Worm (Caenorhabditis elegans) whole organism, late embryonic: ENCODE data around the gene W02C12.2.

Experiments
- C08G9.2 ChIP-seq: sonication (generic microtip); optimal IDR thresholded peaks from 2 replicates; lab custom pipeline; 2016; ENCODE audit warnings: mild to moderate bottlenecking, missing genetic modification characterization, moderate library complexity, missing compliant biosample characterization
- C38D4.7 ChIP-seq: fragments of 200-800 bp; sonication (Bioruptor generic); optimal IDR thresholded peaks from 2 replicates; lab custom pipeline; 2018; ENCODE audit warnings: mild to moderate bottlenecking, missing genetic modification characterization, moderate library complexity, missing compliant biosample characterization
- F13H6.1 ChIP-seq: sonication (generic microtip); optimal IDR thresholded peaks from 2 replicates; lab custom pipeline; 2016; ENCODE audit warnings: missing genetic modification characterization, missing compliant biosample characterization
- K02D7.2 ChIP-seq: sonication (generic microtip); optimal IDR thresholded peaks from 2 replicates; lab custom pipeline; 2017; ENCODE audit warnings: mild to moderate bottlenecking, missing genetic modification characterization, missing compliant biosample characterization
- T23F11.4 ChIP-seq: fragments of 200-800 bp; sonication (Bioruptor generic); optimal IDR thresholded peaks from 2 replicates; lab custom pipeline; 2018; ENCODE audit warnings: mild to moderate bottlenecking, missing genetic modification characterization, missing compliant biosample characterization
- Y22D7AL.16 ChIP-seq: sonication (generic microtip); optimal IDR thresholded peaks from 2 replicates; lab custom pipeline; 2016; ENCODE audit warnings: missing genetic modification characterization, missing compliant biosample characterization
- ama-1 ChIP-seq: fragments of 150-350 bp; optimal IDR thresholded peaks from 2 replicates; lab custom pipeline; 2014
- ceh-14 ChIP-seq: sonication (generic microtip); optimal IDR thresholded peaks from 2 replicates; lab custom pipeline; 2016; ENCODE audit warnings: missing genotype, missing genetic modification characterization, missing compliant biosample characterization
- ceh-18 ChIP-seq: sonication (generic microtip); optimal IDR thresholded peaks from 2 replicates; lab custom pipeline; 2016; ENCODE audit warnings: missing genetic modification characterization, missing compliant biosample characterization
- ceh-2 ChIP-seq: sonication (generic microtip); optimal IDR thresholded peaks from 2 replicates; lab custom pipeline; 2016; ENCODE audit warnings: missing genotype, missing genetic modification characterization, missing compliant biosample characterization
- ceh-22 ChIP-seq: sonication (generic microtip); optimal IDR thresholded peaks from 2 replicates; lab custom pipeline; 2017; ENCODE audit warnings: missing biosample characterization, missing genetic modification characterization
- ceh-24 ChIP-seq: sonication (generic microtip); optimal IDR thresholded peaks from 2 replicates; lab custom pipeline; 2016; ENCODE audit warnings: mild to moderate bottlenecking, missing genetic modification characterization, missing compliant biosample characterization
- ceh-31 ChIP-seq: sonication (generic microtip); optimal IDR thresholded peaks from 2 replicates; lab custom pipeline; 2016; ENCODE audit warnings: missing genetic modification characterization, missing compliant biosample characterization
- ceh-6 ChIP-seq: fragments of 200-800 bp; sonication (Bioruptor generic); optimal IDR thresholded peaks from 2 replicates; lab custom pipeline; 2018; ENCODE audit warnings: mild to moderate bottlenecking, missing genetic modification characterization, missing compliant biosample characterization
- che-1 ChIP-seq: sonication (generic microtip); optimal IDR thresholded peaks from 2 replicates; lab custom pipeline; 2016; ENCODE audit warnings: mild to moderate bottlenecking, missing genetic modification characterization, missing compliant biosample characterization
- elt-4 ChIP-seq: sonication (generic microtip); optimal IDR thresholded peaks from 2 replicates; lab custom pipeline; 2016; ENCODE audit warnings: missing genetic modification characterization, missing compliant biosample characterization
- ets-4 ChIP-seq: sonication (generic microtip); optimal IDR thresholded peaks from 2 replicates; lab custom pipeline; 2016; ENCODE audit warnings: missing genetic modification characterization, missing compliant biosample characterization
- eyg-1 ChIP-seq: sonication (generic microtip); optimal IDR thresholded peaks from 2 replicates; lab custom pipeline; 2016; ENCODE audit warnings: missing genotype, missing genetic modification characterization, missing compliant biosample characterization
- fax-1 ChIP-seq: sonication (generic microtip); optimal IDR thresholded peaks from 2 replicates; lab custom pipeline; 2016; ENCODE audit warnings: missing genotype, missing genetic modification characterization, missing compliant biosample characterization
- fkh-10 ChIP-seq: fragments of 150-350 bp; optimal IDR thresholded peaks from 2 replicates; lab custom pipeline; 2014; ENCODE audit warnings: missing biosample characterization, missing genetic modification reagents, missing genetic modification characterization
- gmeb-2 ChIP-seq: sonication (generic microtip); optimal IDR thresholded peaks from 2 replicates; lab custom pipeline; 2016; ENCODE audit warnings: missing genetic modification characterization, inconsistent platforms, missing compliant biosample characterization
- hlh-13 ChIP-seq: fragments of 200-800 bp; sonication (Bioruptor generic); optimal IDR thresholded peaks from 2 replicates; lab custom pipeline; 2018; ENCODE audit warnings: mild to moderate bottlenecking, missing genetic modification characterization, missing compliant biosample characterization
- hlh-15 ChIP-seq: sonication (generic microtip); optimal IDR thresholded peaks from 2 replicates; lab custom pipeline; 2016; ENCODE audit warnings: missing genetic modification characterization, missing compliant biosample characterization
- hlh-6 ChIP-seq: sonication (generic microtip); optimal IDR thresholded peaks from 2 replicates; lab custom pipeline; 2016; ENCODE audit warnings: missing genotype, missing genetic modification characterization, missing compliant biosample characterization
- hlh-8 ChIP-seq: sonication (generic microtip); optimal IDR thresholded peaks from 2 replicates; lab custom pipeline; 2016; ENCODE audit warnings: missing genotype, missing genetic modification characterization, missing compliant biosample characterization
- lin-11 ChIP-seq: fragments of 200-800 bp; sonication (Bioruptor generic); optimal IDR thresholded peaks from 2 replicates; lab custom pipeline; 2018; ENCODE audit warnings: mild to moderate bottlenecking, missing genetic modification characterization, missing compliant biosample characterization
- nhr-232 ChIP-seq: sonication (generic microtip); optimal IDR thresholded peaks from 2 replicates; lab custom pipeline; 2016; ENCODE audit warnings: missing genetic modification characterization, missing compliant biosample characterization
- npax-4 ChIP-seq: sonication (generic microtip); optimal IDR thresholded peaks from 2 replicates; lab custom pipeline; 2016; ENCODE audit warnings: missing genetic modification characterization, missing compliant biosample characterization
- odd-2 ChIP-seq: sonication (generic microtip); optimal IDR thresholded peaks from 2 replicates; lab custom pipeline; 2017; ENCODE audit warnings: antibody characterized with exemption, mild to moderate bottlenecking, missing genetic modification characterization, missing compliant biosample characterization
- pag-3 ChIP-seq: sonication (generic microtip); optimal IDR thresholded peaks from 2 replicates; lab custom pipeline; 2016; ENCODE audit warnings: missing compliant biosample characterization, missing genetic modification characterization, borderline replicate concordance
- pat-9 ChIP-seq: fragments of 200-800 bp; sonication (Bioruptor generic); optimal IDR thresholded peaks from 2 replicates; lab custom pipeline; 2018; ENCODE audit warnings: mild to moderate bottlenecking, missing genetic modification characterization, moderate library complexity, missing compliant biosample characterization
- pax-1 ChIP-seq: fragments of 150-350 bp; optimal IDR thresholded peaks from 2 replicates; lab custom pipeline; 2014; ENCODE audit warnings: missing biosample characterization, missing genetic modification characterization
- pqm-1 ChIP-seq: sonication (generic microtip); optimal IDR thresholded peaks from 2 replicates; lab custom pipeline; 2016; ENCODE audit warnings: missing genetic modification characterization, missing compliant biosample characterization
- rnt-1 ChIP-seq: sonication (generic microtip); optimal IDR thresholded peaks from 2 replicates; lab custom pipeline; 2016; ENCODE audit warnings: missing genetic modification characterization, missing compliant biosample characterization
- sdc-2 ChIP-seq: sonication (generic microtip); optimal IDR thresholded peaks from 2 replicates; lab custom pipeline; 2016; ENCODE audit warnings: missing genotype, missing genetic modification characterization, missing compliant biosample characterization
- sox-2 ChIP-seq: fragments of 200-800 bp; sonication (Bioruptor generic); IDR thresholded peaks from 2 replicates; pipeline ENCODE4 v1.3.6; 2022; ENCODE audit warnings: missing genetic modification reagents, missing genetic modification characterization, missing compliant biosample characterization
- syd-9 ChIP-seq: sonication (generic microtip); optimal IDR thresholded peaks from 2 replicates; lab custom pipeline; 2016; ENCODE audit warnings: mild to moderate bottlenecking, missing genetic modification characterization, moderate library complexity, missing compliant biosample characterization
- tbx-7 ChIP-seq: sonication (generic microtip); optimal IDR thresholded peaks from 2 replicates; lab custom pipeline; 2016; ENCODE audit warnings: missing genotype, missing genetic modification characterization, missing compliant biosample characterization
- ttx-3 ChIP-seq: sonication (generic microtip); optimal IDR thresholded peaks from 2 replicates; lab custom pipeline; 2016; ENCODE audit warnings: missing genetic modification reagents, missing genetic modification characterization, missing compliant biosample characterization
- unc-3 ChIP-seq, 2 experiments: fragments of 200-800 bp in 1 of 2; sonication (Bioruptor generic) in 1 of 2; sonication (generic microtip) in 1 of 2; conservative IDR thresholded peaks in 1 of 2; optimal IDR thresholded peaks in 1 of 2; 2 replicates each; pipeline versions ENCODE4 v1.3.6 to Lab custom; 2016 to 2022; ENCODE audit warnings: missing compliant biosample characterization in 2 of 2, missing genetic modification characterization in 2 of 2, missing genetic modification reagents in 1 of 2
- unc-55 ChIP-seq: sonication (generic microtip); optimal IDR thresholded peaks from 2 replicates; lab custom pipeline; 2017; ENCODE audit warnings: missing biosample characterization, missing genetic modification reagents, missing genetic modification characterization
- unc-86 ChIP-seq: sonication (generic microtip); optimal IDR thresholded peaks from 2 replicates; lab custom pipeline; 2016; ENCODE audit warnings: missing genetic modification characterization, missing compliant biosample characterization
- zip-5 ChIP-seq: sonication (generic microtip); optimal IDR thresholded peaks from 2 replicates; lab custom pipeline; 2016; ENCODE audit warnings: missing genetic modification characterization, missing compliant biosample characterization

Gene W02C12.2

DNA sequence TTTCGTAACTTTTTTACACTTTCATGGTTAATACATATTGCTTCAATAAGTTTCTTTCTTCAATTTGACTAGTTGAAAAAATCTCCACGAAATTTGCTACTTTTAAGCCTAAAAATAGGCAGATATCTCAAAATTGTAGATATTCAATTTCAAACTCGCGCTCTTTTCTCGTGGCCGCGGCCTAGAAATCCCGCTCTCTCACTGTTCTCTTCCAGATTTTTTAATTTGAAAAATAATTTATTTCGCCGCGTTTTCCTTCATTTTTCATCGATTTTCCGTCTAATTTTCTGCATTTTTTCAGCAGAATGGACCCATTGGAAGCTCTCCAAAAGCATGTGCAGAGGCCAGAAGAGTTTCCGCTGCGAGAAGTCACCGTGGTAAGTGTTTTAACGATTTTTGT, 34.5 kb upstream of the W02C12.2 start, which contains the start of gene cdc-73 (continued):
- TF ChIP-seq nhr-232 (tag; lab: Kevin White, UChicago) (no peak), ceh-31 (tag; lab: Kevin White, UChicago) (peak; percentile 87), zip-5 (tag; lab: Kevin White, UChicago) (peak; percentile 46), unc-86 (tag; lab: Kevin White, UChicago) (no peak), K02D7.2 (tag; lab: Kevin White, UChicago) (no peak), hlh-8 (tag; lab: Kevin White, UChicago) (peak; percentile 66), ceh-18 (no peak), unc-55 (GFP tag; lab: Kevin White, UChicago) (no peak), lin-11 (tag; lab: Kevin White, UChicago) (no peak), T23F11.4 (GFP tag; lab: Kevin White, UChicago) (no peak), pag-3 (peak; percentile 9), unc-3 (GFP tag; conservative IDR thresholded peaks at IDR 0.05; lab: Robert Waterston, UW) (no peak), unc-3 (tag; optimal IDR thresholded peaks at IDR 0.05; lab: Kevin White, UChicago) (no peak), che-1 (no peak), rnt-1 (tag; lab: Kevin White, UChicago) (peak; percentile 43), ceh-24 (tag; lab: Kevin White, UChicago) (no peak), hlh-13 (GFP tag; lab: Kevin White, UChicago) (no peak), C08G9.2 (tag; lab: Kevin White, UChicago) (peak; percentile 86), Y22D7AL.16 (tag; lab: Kevin White, UChicago) (no peak), ama-1 (lab: Kevin White, UChicago) (no peak), gmeb-2 (tag; lab: Kevin White, UChicago) (no peak), fkh-10 (GFP tag; lab: Kevin White, UChicago) (no peak), pax-1 (tag; lab: Kevin White, UChicago) (no peak), C38D4.7 (no peak), pat-9 (tag; lab: Kevin White, UChicago) (no peak), eyg-1 (tag; lab: Kevin White, UChicago) (no peak), syd-9 (no peak), ceh-2 (tag; lab: Kevin White, UChicago) (peak; percentile 74), sox-2 (no peak), ets-4 (peak; percentile 80), ceh-14 (peak; percentile 55), npax-4 (tag; lab: Kevin White, UChicago) (no peak), odd-2 (no peak), elt-4 (no peak), ceh-22 (tag; lab: Kevin White, UChicago) (no peak), hlh-6 (tag; lab: Kevin White, UChicago) (no peak)

DNA sequence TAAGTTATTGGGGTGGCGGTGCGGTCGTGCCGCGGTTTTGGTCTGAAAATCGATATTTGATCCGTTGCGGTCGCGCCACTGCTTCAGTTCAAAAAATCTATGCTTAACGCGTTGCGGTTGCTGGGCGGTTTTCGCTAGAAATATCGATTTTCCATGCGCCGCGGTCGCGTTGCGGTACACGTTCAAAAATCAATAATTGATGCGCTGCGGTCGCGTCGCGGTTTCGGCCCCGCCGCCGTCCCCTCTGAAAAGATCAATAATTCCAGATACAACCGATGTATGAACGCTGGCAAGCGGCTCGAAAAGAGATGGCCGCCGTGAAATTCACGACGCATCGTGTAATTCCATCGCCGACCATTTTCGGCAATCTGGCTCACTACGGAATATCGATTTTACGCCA, 33.2 kb upstream of the W02C12.2 start:
- TF ChIP-seq ceh-2 (tag; lab: Kevin White, UChicago), result no peak

DNA sequence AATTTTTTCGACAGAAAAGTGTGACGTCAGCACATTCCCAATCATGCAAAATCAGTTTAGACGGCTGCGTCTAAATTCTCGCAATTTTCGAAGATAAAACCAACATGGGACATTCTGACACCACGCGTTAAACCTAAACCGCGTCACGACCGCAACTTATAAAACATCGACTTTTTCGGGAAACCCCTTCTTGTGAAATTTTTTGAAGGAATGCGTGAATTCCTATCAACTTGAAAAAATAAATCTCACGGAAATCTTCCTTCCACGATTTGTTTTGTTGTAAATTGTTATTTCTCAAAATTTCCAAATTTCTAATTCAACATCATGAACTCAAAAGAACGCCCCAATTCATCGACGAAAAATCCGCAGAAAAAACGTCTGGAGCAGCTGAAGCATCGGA, 32.2 kb upstream of the W02C12.2 start, which contains the start of gene F35F11.2:
Gene F35F11.2 (plus strand): TSS at position 301 of the 400 bp plus-strand sequence.
- TF ChIP-seq sdc-2 (tag; lab: Kevin White, UChicago) (no peak), F13H6.1 (tag; lab: Kevin White, UChicago) (no peak), hlh-15 (tag; lab: Kevin White, UChicago) (no peak), tbx-7 (tag; lab: Kevin White, UChicago) (no peak), pqm-1 (tag; lab: Kevin White, UChicago) (no peak), ceh-31 (tag; lab: Kevin White, UChicago) (no peak), fax-1 (no peak), rnt-1 (tag; lab: Kevin White, UChicago) (no peak), ceh-6 (GFP tag; lab: Kevin White, UChicago) (no peak), npax-4 (tag; lab: Kevin White, UChicago) (no peak), ttx-3 (tag; lab: Kevin White, UChicago) (no peak)
